Fruit fly (Drosophila melanogaster): ENCODE data around the gene Frl.

Gene Frl

dm6 chr3L:14036867-14037313 is 16.1 kb upstream of the Frl start, which contains the start of gene Hsp110 (continued):
- TF ChIP-seq HmgZ (tag; optimal IDR thresholded peaks at IDR 0.05) (peak; percentile 67), vvl (GFP tag; IDR thresholded peaks at IDR 0.05) (peak; percentile 24; the same call in 1 of the 2 replicates), CG7839 (tag; optimal IDR thresholded peaks at IDR 0.05) (peak; percentile 37), Ets65A (GFP tag) (peak; percentile 44), CG15269 (tag; optimal IDR thresholded peaks at IDR 0.05) (no peak), bbx (GFP tag; IDR thresholded peaks at IDR 0.05; ENCODE audit: partially characterized antibody) (peak; percentile 100), Lpt (GFP tag; optimal IDR thresholded peaks at IDR 0.05) (no peak), wdn (GFP tag; IDR thresholded peaks at IDR 0.05) (no peak), Xrp1 (GFP tag; IDR thresholded peaks at IDR 0.05) (peak; percentile 24; the same call in 1 of the 2 replicates), CG11504 (tag; optimal IDR thresholded peaks at IDR 0.05) (no peak), CG7987 (GFP tag; optimal IDR thresholded peaks at IDR 0.05) (peak; percentile 47), CG6272 (GFP tag; IDR thresholded peaks at IDR 0.05) (no peak), CG2712 (tag; optimal IDR thresholded peaks at IDR 0.05) (peak; percentile 42), Eip74EF (GFP tag; optimal IDR thresholded peaks at IDR 0.05) (peak in 1 of 2 experiments; percentile 17), fru (optimal IDR thresholded peaks at IDR 0.05) (no peak), Myb (GFP tag; optimal IDR thresholded peaks at IDR 0.05) (peak; percentile 62), NFAT (GFP tag; IDR thresholded peaks at IDR 0.05) (peak; percentile 81), zen (tag; optimal IDR thresholded peaks at IDR 0.05) (peak; percentile 29), CG42726 (GFP tag; IDR thresholded peaks at IDR 0.05; ENCODE audit: partially characterized antibody) (peak; percentile 99), CG5953 (GFP tag; IDR thresholded peaks at IDR 0.05) (no peak), ssp (GFP tag; IDR thresholded peaks at IDR 0.05) (no peak), CG15514 (GFP tag; optimal IDR thresholded peaks at IDR 0.05) (peak; percentile 76), CG1603 (tag; optimal IDR thresholded peaks at IDR 0.05) (peak; percentile 67), cwo (GFP tag; optimal IDR thresholded peaks at IDR 0.05) (peak; percentile 93), hkb (optimal IDR thresholded peaks at IDR 0.05) (no peak), hkb (GFP tag; IDR thresholded peaks at IDR 0.05) (peak; percentile 19; the same call in 1 of the 2 replicates), CG2120 (GFP tag; optimal IDR thresholded peaks at IDR 0.05) (peak; percentile 51), caup (GFP tag; optimal IDR thresholded peaks at IDR 0.05; ENCODE audit: severe bottlenecking) (no peak), CG16779 (GFP tag; IDR thresholded peaks at IDR 0.05) (no peak), fd96Cb (tag; optimal IDR thresholded peaks at IDR 0.05) (no peak), ci (GFP tag; IDR thresholded peaks at IDR 0.05) (peak; percentile 45; the same call in 2 of the 3 replicates), NC2β (GFP tag; optimal IDR thresholded peaks at IDR 0.05) (peak; percentile 7), stwl (tag; optimal IDR thresholded peaks at IDR 0.05) (peak; percentile 46), BtbVII (GFP tag; optimal IDR thresholded peaks at IDR 0.05) (peak; percentile 22), ATbp (GFP tag; optimal IDR thresholded peaks at IDR 0.05) (no peak), mam (GFP tag; optimal IDR thresholded peaks at IDR 0.05) (no peak), CG8359 (GFP tag; optimal IDR thresholded peaks at IDR 0.05; ENCODE audit: borderline replicate concordance) (no peak), CG31365 (tag; optimal IDR thresholded peaks at IDR 0.05) (peak; percentile 8), Nf-YB (GFP tag; optimal IDR thresholded peaks at IDR 0.05) (peak; percentile 29), CG30020 (tag; optimal IDR thresholded peaks at IDR 0.05) (peak; percentile 32), tgo (GFP tag; IDR thresholded peaks at IDR 0.05) (no peak), CG6765 (GFP tag; optimal IDR thresholded peaks at IDR 0.05) (peak; percentile 8), CG12155 (GFP tag; optimal IDR thresholded peaks at IDR 0.05) (peak; percentile 14), CG10543 (GFP tag; optimal IDR thresholded peaks at IDR 0.05) (peak; percentile 29), sens (GFP tag) (peak; percentile 81), CG1792 (GFP tag; optimal IDR thresholded peaks at IDR 0.05) (peak; percentile 25), lbe (GFP tag; optimal IDR thresholded peaks at IDR 0.05) (peak; percentile 64), grn (GFP tag; optimal IDR thresholded peaks at IDR 0.05) (peak; percentile 80), knrl (GFP tag; IDR thresholded peaks at IDR 0.05; ENCODE audit: partially characterized antibody) (peak; percentile 99), Med (GFP tag) (peak; percentile 89), zf30C (GFP tag; optimal IDR thresholded peaks at IDR 0.05) (no peak)
